Fruit fly (Drosophila melanogaster): ENCODE results near the gene VhaAC39-1.

Gene VhaAC39-1

DNA sequence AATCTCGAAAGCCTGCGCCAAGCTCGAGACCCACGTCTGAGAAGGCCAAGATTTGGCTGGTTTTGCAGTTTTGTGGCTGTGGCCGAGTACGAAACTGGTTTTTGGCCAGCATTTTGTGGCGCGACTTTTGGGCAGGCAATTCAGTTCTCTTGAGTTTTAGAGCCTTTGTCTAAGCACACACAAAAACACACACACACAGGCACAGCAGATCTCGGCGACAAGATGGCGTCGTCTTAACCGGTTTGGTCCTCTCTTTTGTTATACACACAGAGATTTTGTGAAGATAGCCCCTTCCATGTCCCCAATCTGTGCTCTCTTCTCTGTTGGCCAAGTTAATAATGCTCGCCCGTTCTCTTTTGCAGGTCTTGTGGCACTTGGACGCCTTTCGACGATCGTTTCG lies 39.6 kb upstream of the VhaAC39-1 start (continued):
- TF ChIP-seq CG6808 (GFP tag; optimal IDR thresholded peaks at IDR 0.05) (peak; percentile 49), CG11294 (GFP tag; IDR thresholded peaks at IDR 0.05) (no peak), ss (GFP tag; optimal IDR thresholded peaks at IDR 0.05) (peak; percentile 43), CG1621 (tag; optimal IDR thresholded peaks at IDR 0.05) (no peak), CG6792 (GFP tag; optimal IDR thresholded peaks at IDR 0.05) (no peak), Ets96B (tag; optimal IDR thresholded peaks at IDR 0.05) (no peak), CG6163 (GFP tag; IDR thresholded peaks at IDR 0.05) (peak; percentile 49; the same call in 2 of the 3 replicates), fkh (GFP tag; optimal IDR thresholded peaks at IDR 0.05) (no peak), CG16779 (tag; optimal IDR thresholded peaks at IDR 0.05) (no peak), CG6276 (GFP tag; optimal IDR thresholded peaks at IDR 0.05) (peak; percentile 2)

DNA sequence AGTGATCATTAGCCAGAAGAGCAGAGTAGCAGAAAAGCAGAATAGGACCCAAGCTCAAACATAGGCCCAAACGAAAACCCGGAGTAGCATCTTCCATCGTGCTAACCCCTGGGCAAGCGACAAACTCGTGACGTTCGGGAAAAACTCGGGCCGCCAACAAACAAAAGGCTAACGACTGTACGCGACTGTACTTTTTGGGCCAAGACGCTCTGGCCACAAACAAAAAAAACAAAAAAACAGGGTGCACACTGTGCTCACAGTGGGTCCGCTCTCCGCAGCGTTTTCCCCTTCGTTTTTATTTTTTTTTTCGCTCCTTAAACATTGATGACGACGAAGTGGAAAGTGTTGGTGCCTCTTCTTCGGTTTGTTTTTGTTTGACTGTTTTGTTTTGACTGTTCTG lies 37.6 kb upstream of the VhaAC39-1 start:
- TF ChIP-seq CG11294 (GFP tag; IDR thresholded peaks at IDR 0.05) (no peak), CG3919 (GFP tag; optimal IDR thresholded peaks at IDR 0.05) (no peak), eg (GFP tag; IDR thresholded peaks at IDR 0.05) (0 out of 3 replicates have a peak, but pooled peaks have one; percentile 32), fd59A (GFP tag; optimal IDR thresholded peaks at IDR 0.05) (no peak), CG16779 (tag; optimal IDR thresholded peaks at IDR 0.05) (no peak), CG6163 (GFP tag; IDR thresholded peaks at IDR 0.05) (peak; percentile 38; the same call in 1 of the 3 replicates), CG32006 (GFP tag; optimal IDR thresholded peaks at IDR 0.05) (peak; percentile 2), fkh (GFP tag; optimal IDR thresholded peaks at IDR 0.05) (peak; percentile 3), CG15336 (GFP tag; IDR thresholded peaks at IDR 0.05) (peak; percentile 23; the same call in 1 of the 2 replicates), dac (GFP tag; optimal IDR thresholded peaks at IDR 0.05) (no peak), CG6808 (GFP tag; optimal IDR thresholded peaks at IDR 0.05) (peak; percentile 17), Lpt (GFP tag; optimal IDR thresholded peaks at IDR 0.05) (peak; percentile 26), Eip78C (GFP tag) (peak; percentile 48), CG10669 (GFP tag; optimal IDR thresholded peaks at IDR 0.05) (no peak), CG8119 (GFP tag; IDR thresholded peaks at IDR 0.05) (peak; percentile 40; the same call in 1 of the 3 replicates), Blimp-1 (GFP tag; optimal IDR thresholded peaks at IDR 0.05) (no peak)

DNA sequence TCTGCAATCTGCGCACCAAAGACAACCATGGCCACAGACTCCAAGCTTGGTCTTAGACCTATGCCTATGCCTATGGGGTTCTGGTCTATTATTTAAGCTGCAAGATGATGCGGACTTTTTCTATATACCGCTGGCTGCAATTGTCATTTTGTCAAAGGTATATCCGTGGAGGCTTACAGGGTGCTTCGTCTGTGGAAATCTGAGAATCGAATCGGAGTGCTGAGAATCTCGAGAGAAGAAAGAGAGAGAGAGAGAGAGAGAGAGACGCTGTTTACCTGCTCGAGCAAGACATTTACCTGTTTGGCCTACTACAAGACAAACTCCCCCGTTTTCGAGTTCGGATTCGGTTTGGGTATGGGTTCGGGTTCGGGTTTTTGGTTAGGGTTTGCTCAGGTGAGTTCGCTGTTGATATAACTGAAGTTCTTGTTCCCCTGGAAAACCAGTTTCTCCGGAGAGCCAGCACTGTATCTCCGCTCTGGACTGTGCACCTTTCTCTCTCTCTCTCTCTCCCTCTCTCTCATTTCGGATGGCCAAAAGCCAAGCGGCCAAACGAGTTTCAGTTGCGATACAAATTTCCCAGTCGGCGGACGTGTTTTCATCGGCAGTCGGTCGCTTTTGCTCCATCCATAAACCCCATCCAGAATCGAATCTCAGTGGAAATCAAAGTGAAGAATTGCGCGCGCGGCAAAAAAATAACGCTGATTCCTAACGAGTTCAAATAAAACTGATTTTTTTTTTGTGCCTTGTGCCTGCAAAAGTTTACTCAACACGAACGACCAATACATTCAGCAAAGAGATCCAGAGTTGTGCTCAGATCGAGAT lies 35.0 kb upstream of the VhaAC39-1 start:
- TF ChIP-seq CG6792 (GFP tag; optimal IDR thresholded peaks at IDR 0.05) (no peak), CG11762 (GFP tag; optimal IDR thresholded peaks at IDR 0.05; ENCODE audit: insufficient read depth) (no peak), CG6808 (GFP tag; optimal IDR thresholded peaks at IDR 0.05) (peak; percentile 38), CG4318 (GFP tag; optimal IDR thresholded peaks at IDR 0.05) (no peak), spab (GFP tag; optimal IDR thresholded peaks at IDR 0.05) (no peak), fd59A (GFP tag; optimal IDR thresholded peaks at IDR 0.05) (no peak), CG11294 (GFP tag; IDR thresholded peaks at IDR 0.05) (no peak), CG11902 (GFP tag; optimal IDR thresholded peaks at IDR 0.05) (no peak), CG1621 (tag; optimal IDR thresholded peaks at IDR 0.05) (no peak), eg (GFP tag; IDR thresholded peaks at IDR 0.05) (peak; percentile 35; the same call in 1 of the 3 replicates), vri (GFP tag; optimal IDR thresholded peaks at IDR 0.05) (peak; percentile 23), CG6163 (GFP tag; IDR thresholded peaks at IDR 0.05) (0 out of 3 replicates have a peak, but pooled peaks have one; percentile 25), CG10669 (GFP tag; optimal IDR thresholded peaks at IDR 0.05) (no peak), CG3032 (tag; optimal IDR thresholded peaks at IDR 0.05) (no peak), Sox14 (GFP tag; optimal IDR thresholded peaks at IDR 0.05) (no peak), ss (GFP tag; optimal IDR thresholded peaks at IDR 0.05) (peak; percentile 12 to 43), Ets21C (GFP tag; optimal IDR thresholded peaks at IDR 0.05) (no peak), CG31627 (GFP tag; optimal IDR thresholded peaks at IDR 0.05) (no peak), acj6 (GFP tag; optimal IDR thresholded peaks at IDR 0.05) (no peak), OdsH (GFP tag; optimal IDR thresholded peaks at IDR 0.05) (no peak), CG16779 (tag; optimal IDR thresholded peaks at IDR 0.05) (no peak), CG32006 (GFP tag; optimal IDR thresholded peaks at IDR 0.05) (no peak), dsx (GFP tag; optimal IDR thresholded peaks at IDR 0.05; ENCODE audit: poor library complexity, severe bottlenecking) (no peak), Hr39 (GFP tag; optimal IDR thresholded peaks at IDR 0.05) (no peak), CG7368 (GFP tag; optimal IDR thresholded peaks at IDR 0.05) (no peak), CG15336 (GFP tag; IDR thresholded peaks at IDR 0.05) (peak; percentile 35; the same call in 1 of the 2 replicates), fkh (GFP tag; optimal IDR thresholded peaks at IDR 0.05) (peak; percentile 68), Eip93F (GFP tag; optimal IDR thresholded peaks at IDR 0.05) (no peak), lz (GFP tag; optimal IDR thresholded peaks at IDR 0.05) (no peak), Lpt (GFP tag; optimal IDR thresholded peaks at IDR 0.05) (peak; percentile 21), CG34406 (GFP tag; optimal IDR thresholded peaks at IDR 0.05) (no peak), dac (GFP tag; optimal IDR thresholded peaks at IDR 0.05) (no peak), Eip78C (GFP tag) (peak; percentile 66), pdm3 (GFP tag; optimal IDR thresholded peaks at IDR 0.05) (no peak), esn (GFP tag; optimal IDR thresholded peaks at IDR 0.05) (no peak), net (GFP tag; optimal IDR thresholded peaks at IDR 0.05) (peak; percentile 38), CG8319 (GFP tag; optimal IDR thresholded peaks at IDR 0.05) (no peak)

All from whole organism, prepupa.